Fruit fly (Drosophila melanogaster) whole organism, wandering third instar larva: ENCODE measurements around the gene CG7992.
A peak's percentile ranks its signal among the peaks of the same experiment; 100 is the strongest.

Source experiments
- Abd-B ChIP-seq: fragments of >200 bp; optimal IDR thresholded peaks from 2 replicates; lab custom pipeline; 2017; ENCODE audit warnings: missing biosample characterization, missing genetic modification characterization
- CG32264 ChIP-seq: fragments of 200-800 bp; sonication (Bioruptor generic); optimal IDR thresholded peaks from 2 replicates; lab custom pipeline; 2016; ENCODE audit warnings: missing biosample characterization, missing genetic modification characterization
- CG9705 ChIP-seq: fragments of 200-800 bp; sonication (Bioruptor generic); optimal IDR thresholded peaks from 2 replicates; lab custom pipeline; 2018; ENCODE audit warnings: missing biosample characterization, mild to moderate bottlenecking, missing genetic modification characterization
- CrebA ChIP-seq: fragments of 200-800 bp; sonication (Bioruptor generic); optimal IDR thresholded peaks from 2 replicates; lab custom pipeline; 2016; ENCODE audit warnings: missing biosample characterization, mild to moderate bottlenecking, missing genetic modification characterization, borderline replicate concordance
- Dfd ChIP-seq: fragments of >200 bp; optimal IDR thresholded peaks from 2 replicates; lab custom pipeline; 2017; ENCODE audit warnings: missing biosample characterization, missing genetic modification characterization
- Dif ChIP-seq: fragments of 200-275, 200-300 bp; sonication (Bioruptor generic); optimal IDR thresholded peaks from 2 replicates; lab custom pipeline; 2018; ENCODE audit warnings: missing biosample characterization, missing genetic modification characterization; ENCODE audit not compliant: partially characterized antibody
- GATAd ChIP-seq: sonication (Bioruptor generic); optimal IDR thresholded peaks from 2 replicates; lab custom pipeline; 2016; ENCODE audit warnings: missing biosample characterization, missing genetic modification characterization
- HLH106 ChIP-seq: fragments of 200-800 bp; optimal IDR thresholded peaks from 3 replicates; lab custom pipeline; 2019; ENCODE audit warnings: missing biosample characterization, mild to moderate bottlenecking, missing genetic modification characterization, moderate library complexity
- Hnf4 ChIP-seq: fragments of 200-800 bp; sonication (Bioruptor generic); optimal IDR thresholded peaks from 2 replicates; lab custom pipeline; 2016; ENCODE audit warnings: missing biosample characterization, mild to moderate bottlenecking, missing genetic modification characterization
- Hr78 ChIP-seq: fragments of >200 bp; optimal IDR thresholded peaks from 2 replicates; lab custom pipeline; 2017; ENCODE audit warnings: missing biosample characterization, missing genetic modification characterization
- Hr83 ChIP-seq: fragments of 200-300 bp; sonication (Bioruptor generic); optimal IDR thresholded peaks from 2 replicates; lab custom pipeline; 2016; ENCODE audit warnings: missing biosample characterization, mild to moderate bottlenecking, missing genetic modification characterization, moderate library complexity; ENCODE audit not compliant: poor library complexity, severe bottlenecking
- Jra ChIP-seq: sonication (Bioruptor generic); optimal IDR thresholded peaks from 2 replicates; lab custom pipeline; 2016; ENCODE audit warnings: missing biosample characterization, missing genetic modification characterization
- Mio ChIP-seq: sonication (Bioruptor generic); optimal IDR thresholded peaks from 2 replicates; lab custom pipeline; 2016; ENCODE audit warnings: missing biosample characterization, missing genetic modification characterization
- Myc ChIP-seq: fragments of >200 bp; optimal IDR thresholded peaks from 2 replicates; lab custom pipeline; 2017
- N ChIP-seq: fragments of >200 bp; optimal IDR thresholded peaks from 2 replicates; lab custom pipeline; 2018; ENCODE audit warnings: missing biosample characterization, missing external identifiers, missing genetic modification characterization
- OdsH ChIP-seq: fragments of 200-800 bp; sonication (Bioruptor generic); optimal IDR thresholded peaks from 2 replicates; lab custom pipeline; 2016; ENCODE audit warnings: missing biosample characterization, mild to moderate bottlenecking, missing genetic modification characterization
- Rel ChIP-seq, 2 experiments: fragments of 200-800 bp; sonication (Bioruptor generic) in 1 of 2; optimal IDR thresholded peaks; 2 replicates in 1 of 2; 3 replicates in 1 of 2; lab custom pipeline; 2016 to 2019; ENCODE audit warnings: mild to moderate bottlenecking in 2 of 2, missing biosample characterization in 2 of 2, missing genetic modification characterization in 2 of 2, moderate library complexity in 1 of 2
- Sp1 ChIP-seq: fragments of 200-800 bp; sonication (Bioruptor generic); optimal IDR thresholded peaks from 3 replicates; lab custom pipeline; 2019; ENCODE audit warnings: missing biosample characterization, mild to moderate bottlenecking, missing genetic modification characterization, moderate library complexity
- Vsx2 ChIP-seq: fragments of 200-300, 225-300 bp; sonication (Bioruptor generic); optimal IDR thresholded peaks from 2 replicates; lab custom pipeline; 2018; ENCODE audit warnings: missing biosample characterization, missing genetic modification characterization; ENCODE audit not compliant: partially characterized antibody
- br ChIP-seq: fragments of 200-800 bp; sonication (Bioruptor generic); optimal IDR thresholded peaks from 2 replicates; lab custom pipeline; 2016; ENCODE audit warnings: missing biosample characterization, missing genetic modification characterization
- brk ChIP-seq: fragments of 200-800 bp; sonication (Bioruptor generic); optimal IDR thresholded peaks from 2 replicates; lab custom pipeline; 2016; ENCODE audit warnings: missing biosample characterization, mild to moderate bottlenecking, missing genetic modification characterization
- dl ChIP-seq, 2 experiments: fragments of 175-275, 200-275 bp in 1 of 2; fragments of 200-275 bp in 1 of 2; sonication (Bioruptor generic); optimal IDR thresholded peaks; lab custom pipeline; 2018; ENCODE audit warnings: mild to moderate bottlenecking in 2 of 2, missing biosample characterization in 2 of 2, missing genetic modification characterization in 2 of 2, moderate library complexity in 2 of 2; ENCODE audit not compliant: partially characterized antibody in 2 of 2, insufficient read depth in 1 of 2
- dmrt93B ChIP-seq: fragments of 200-800 bp; sonication (Bioruptor generic); optimal IDR thresholded peaks from 2 replicates; lab custom pipeline; 2018; ENCODE audit warnings: missing biosample characterization, mild to moderate bottlenecking, missing genetic modification characterization
- dsf ChIP-seq: sonication (Bioruptor generic); optimal IDR thresholded peaks from 2 replicates; lab custom pipeline; 2016; ENCODE audit warnings: missing biosample characterization, missing genetic modification characterization, borderline replicate concordance
- ey ChIP-seq: fragments of 200-800 bp; sonication (Bioruptor generic); optimal IDR thresholded peaks from 2 replicates; lab custom pipeline; 2016; ENCODE audit warnings: missing biosample characterization, missing genetic modification characterization
- foxo ChIP-seq, 2 experiments: fragments of 200-800 bp; sonication (Bioruptor generic); optimal IDR thresholded peaks; 2 replicates in 1 of 2; 3 replicates in 1 of 2; lab custom pipeline; 2016 to 2017; ENCODE audit warnings: missing biosample characterization in 2 of 2, missing genetic modification characterization in 2 of 2
- fru ChIP-seq: fragments of 200-800 bp; sonication (Bioruptor generic); optimal IDR thresholded peaks from 3 replicates; lab custom pipeline; 2016; ENCODE audit warnings: missing biosample characterization, mild to moderate bottlenecking, missing genetic modification characterization
- h ChIP-seq: fragments of 200-800 bp; sonication (Bioruptor generic); optimal IDR thresholded peaks from 3 replicates; lab custom pipeline; 2016; ENCODE audit warnings: missing biosample characterization, mild to moderate bottlenecking, missing genetic modification characterization
- jim ChIP-seq: fragments of 175-275, 200-325 bp; sonication (Bioruptor generic); optimal IDR thresholded peaks from 2 replicates; lab custom pipeline; 2016; ENCODE audit warnings: missing biosample characterization, mild to moderate bottlenecking, missing genetic modification characterization
- lola ChIP-seq: fragments of >200 bp; optimal IDR thresholded peaks from 2 replicates; lab custom pipeline; 2017; ENCODE audit warnings: missing biosample characterization, missing genetic modification characterization
- pan ChIP-seq: fragments of >200 bp; optimal IDR thresholded peaks from 2 replicates; lab custom pipeline; 2017
- psq ChIP-seq: fragments of 200-800 bp; sonication (Bioruptor generic); optimal IDR thresholded peaks from 3 replicates; lab custom pipeline; 2017; ENCODE audit warnings: missing biosample characterization, mild to moderate bottlenecking, missing genetic modification characterization, moderate library complexity
- rgr ChIP-seq: fragments of 200-800 bp; sonication (Bioruptor generic); optimal IDR thresholded peaks from 3 replicates; lab custom pipeline; 2016; ENCODE audit warnings: missing biosample characterization, mild to moderate bottlenecking, missing genetic modification characterization
- sage ChIP-seq: fragments of 200-800 bp; sonication (Bioruptor generic); optimal IDR thresholded peaks from 2 replicates; lab custom pipeline; 2016; ENCODE audit warnings: missing biosample characterization, mild to moderate bottlenecking, missing genetic modification characterization
- sv ChIP-seq: fragments of 200-800 bp; sonication (Bioruptor generic); optimal IDR thresholded peaks from 3 replicates; lab custom pipeline; 2016; ENCODE audit warnings: missing biosample characterization, missing genetic modification characterization
- tai ChIP-seq: sonication (Bioruptor generic); optimal IDR thresholded peaks from 2 replicates; lab custom pipeline; 2016; ENCODE audit warnings: missing biosample characterization, missing genetic modification characterization
- usp ChIP-seq: fragments of >200 bp; optimal IDR thresholded peaks from 2 replicates; lab custom pipeline; 2017; ENCODE audit warnings: missing biosample characterization, missing genetic modification characterization
- woc ChIP-seq: sonication (Bioruptor generic); optimal IDR thresholded peaks from 2 replicates; lab custom pipeline; 2016; ENCODE audit warnings: missing biosample characterization, mild to moderate bottlenecking, missing genetic modification characterization

The CG7992 gene

DNA sequence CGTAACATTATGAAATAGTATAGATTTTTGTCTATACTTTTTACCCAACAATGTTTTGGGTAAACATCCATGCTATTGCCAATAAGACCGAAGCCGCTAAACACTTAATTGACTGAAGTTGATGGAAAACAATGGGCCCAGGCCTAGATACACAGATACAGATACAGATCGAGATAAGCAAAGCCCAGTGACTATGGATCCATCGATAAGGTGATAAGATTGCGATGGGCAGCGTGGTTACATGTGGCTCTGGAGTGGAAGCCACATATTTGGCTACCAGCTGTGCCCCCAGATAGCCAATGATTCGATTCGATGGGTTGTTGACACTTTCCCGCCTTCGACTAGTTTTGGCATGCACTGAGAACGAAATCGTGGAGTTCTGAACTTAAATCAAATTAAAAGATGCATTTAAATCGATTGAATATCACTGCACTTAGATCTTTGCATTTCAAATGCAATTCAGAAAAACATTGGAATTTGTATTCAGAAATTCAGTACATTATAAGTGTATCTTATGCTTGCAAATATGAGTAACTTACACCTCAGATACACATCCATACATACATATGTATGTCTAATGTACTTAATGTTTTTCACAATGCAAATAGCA is 6.7 kb downstream of the CG7992 start:
- no peak for TF ChIP-seq h (GFP tag; lab: Kevin White, UChicago)
- no peak for TF ChIP-seq HLH106 (tag; lab: Kevin White, UChicago)
- no peak for TF ChIP-seq usp (GFP tag; lab: Kevin White, UChicago)
- TF ChIP-seq Dfd: no peak
- no peak for TF ChIP-seq Hr83 (GFP tag; lab: Kevin White, UChicago)
- no peak for TF ChIP-seq Hr78
- TF ChIP-seq Sp1 (GFP tag; lab: Kevin White, UChicago): no peak
- TF ChIP-seq Mio (GFP tag; lab: Kevin White, UChicago): no peak

DNA sequence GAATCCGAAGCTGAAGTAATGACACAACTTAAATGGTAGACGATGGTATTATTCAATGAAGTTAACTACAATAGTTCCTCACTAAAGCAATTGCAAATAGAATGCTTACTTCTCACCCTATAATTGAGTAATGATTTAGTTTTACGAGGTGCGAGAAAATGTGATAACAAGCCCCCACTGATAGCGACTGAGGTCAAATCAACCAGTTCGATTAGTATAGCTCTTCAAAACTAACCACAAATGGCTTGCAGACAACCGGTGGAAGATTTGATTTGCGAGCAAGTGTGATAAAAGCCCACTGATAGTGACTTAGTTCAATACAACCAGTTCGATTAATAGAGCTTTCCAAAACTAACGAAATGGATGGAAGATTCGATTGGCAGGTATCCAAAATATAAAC is 7.7 kb downstream of the CG7992 start:
- TF ChIP-seq Hr83 (GFP tag; lab: Kevin White, UChicago): no peak
- TF ChIP-seq Hr78: no peak
- no peak for TF ChIP-seq CrebA (GFP tag; lab: Kevin White, UChicago)
- no peak for TF ChIP-seq lola (GFP tag; lab: Kevin White, UChicago)
- no peak for TF ChIP-seq CG9705 (GFP tag; lab: Kevin White, UChicago)
- no peak for TF ChIP-seq psq
- no peak for TF ChIP-seq fru (GFP tag; lab: Kevin White, UChicago)
- TF ChIP-seq, all 38 proteins: peak for 0

DNA sequence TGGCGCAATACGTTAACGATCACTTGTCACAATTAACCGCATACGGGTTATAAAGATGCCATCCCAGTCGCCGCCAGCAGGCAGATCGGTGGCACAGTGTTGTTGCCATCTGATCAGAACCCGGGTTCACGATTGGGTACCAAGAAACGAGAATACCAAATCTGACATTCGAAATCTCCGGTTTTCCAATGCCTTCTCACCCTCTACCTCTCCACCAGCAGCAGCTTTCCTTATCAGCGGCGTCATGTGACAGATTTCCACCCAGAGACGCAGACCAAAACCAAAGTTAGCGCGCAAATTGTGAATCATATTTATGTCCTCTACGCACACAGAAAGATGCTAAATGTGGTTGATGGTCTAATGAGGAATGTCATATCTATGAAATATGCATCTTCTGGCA is 8.4 kb downstream of the CG7992 start:
- TF ChIP-seq brk (GFP tag; lab: Kevin White, UChicago): no peak
- TF ChIP-seq, all 38 proteins: peak for 0

DNA sequence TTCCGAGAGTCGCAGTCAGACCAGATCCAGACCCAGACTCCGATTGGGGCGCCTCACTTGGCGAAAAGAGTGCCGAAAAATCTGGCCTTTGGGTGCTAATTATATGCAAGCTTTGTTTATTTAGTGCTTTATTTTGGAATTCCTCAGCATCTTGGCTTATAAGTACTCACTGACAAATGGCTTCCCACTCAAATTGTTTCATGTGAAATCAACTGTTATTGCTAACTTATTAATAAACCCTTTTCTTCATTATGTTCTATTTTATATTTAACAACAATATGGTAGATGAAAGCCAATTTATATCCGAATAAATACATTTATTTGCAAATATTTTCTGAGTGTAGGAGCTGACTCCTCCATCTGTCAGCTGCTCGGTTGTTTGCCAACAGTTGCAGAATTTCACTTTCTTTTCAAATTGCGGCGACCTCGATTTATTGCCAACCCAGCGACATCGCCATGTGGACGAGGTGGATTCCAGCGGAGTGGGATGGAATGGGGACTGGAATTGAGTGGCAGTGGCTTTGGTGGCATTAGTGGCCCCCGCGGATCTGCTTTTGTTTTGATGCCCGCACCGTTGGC is 17.1 kb downstream of the CG7992 start:
- peak; percentile 25 for TF ChIP-seq psq
- peak; percentile 54 for TF ChIP-seq h (GFP tag; lab: Kevin White, UChicago)
- TF ChIP-seq br (GFP tag; lab: Kevin White, UChicago): peak; percentile 38
- no peak for TF ChIP-seq Rel (GFP tag; optimal IDR thresholded peaks at IDR 0.05; lab: Kevin White, UChicago)
- no peak for TF ChIP-seq Rel (tag; optimal IDR thresholded peaks at IDR 0.05; lab: Kevin White, UChicago)
- no peak for TF ChIP-seq lola (GFP tag; lab: Kevin White, UChicago)
- no peak for TF ChIP-seq GATAd
- no peak for TF ChIP-seq Myc (lab: Kevin White, UChicago)
- no peak for TF ChIP-seq Jra (GFP tag; lab: Kevin White, UChicago)
- TF ChIP-seq Abd-B: no peak
- TF ChIP-seq CG32264 (GFP tag; lab: Kevin White, UChicago): no peak
- TF ChIP-seq woc: peak; percentile 42
- no peak for TF ChIP-seq usp (GFP tag; lab: Kevin White, UChicago)
- TF ChIP-seq Sp1 (GFP tag; lab: Kevin White, UChicago): no peak
- peak; percentile 27 for TF ChIP-seq ey (GFP tag; lab: Kevin White, UChicago)
- no peak for TF ChIP-seq tai (GFP tag; lab: Kevin White, UChicago)
- no peak for TF ChIP-seq sage (GFP tag; lab: Kevin White, UChicago)
- TF ChIP-seq jim (GFP tag; lab: Kevin White, UChicago): no peak
- TF ChIP-seq sv (GFP tag; lab: Kevin White, UChicago): no peak
- no peak for TF ChIP-seq Dif (GFP tag; lab: Kevin White, UChicago)
- TF ChIP-seq dsf (GFP tag; lab: Kevin White, UChicago): no peak
- peak; percentile 33 for TF ChIP-seq rgr (GFP tag; lab: Kevin White, UChicago)
- TF ChIP-seq CrebA (GFP tag; lab: Kevin White, UChicago): no peak
- TF ChIP-seq Vsx2: peak; percentile 42
- TF ChIP-seq Hnf4 (GFP tag; lab: Kevin White, UChicago): no peak
- TF ChIP-seq pan: no peak
- TF ChIP-seq foxo (GFP tag; optimal IDR thresholded peaks at IDR 0.05; lab: Kevin White, UChicago): peak in 1 of 2 experiments; percentile 55
- no peak for TF ChIP-seq brk (GFP tag; lab: Kevin White, UChicago)
- no peak for TF ChIP-seq N (GFP tag; lab: Kevin White, UChicago)
- peak; percentile 21 for TF ChIP-seq OdsH
- TF ChIP-seq fru (GFP tag; lab: Kevin White, UChicago): peak; percentile 66
- TF ChIP-seq Hr78: no peak
- TF ChIP-seq dl (GFP tag; optimal IDR thresholded peaks at IDR 0.05; lab: Kevin White, UChicago; ENCODE audit: insufficient read depth in 1 of 2, partially characterized antibody in 2 of 2): no peak
- peak; percentile 40 for TF ChIP-seq dmrt93B
- TF ChIP-seq Dfd: no peak
- no peak for TF ChIP-seq Mio (GFP tag; lab: Kevin White, UChicago)
- no peak for TF ChIP-seq Hr83 (GFP tag; lab: Kevin White, UChicago)
- peak; percentile 61 for TF ChIP-seq HLH106 (tag; lab: Kevin White, UChicago)
- no peak for TF ChIP-seq CG9705 (GFP tag; lab: Kevin White, UChicago)
